Fruit fly (Drosophila melanogaster) whole organism, embryonic: ENCODE results near the gene CG13893.

Experiments used
- CG11093 ChIP-seq: fragments of 200-800 bp; sonication (Bioruptor generic); IDR thresholded peaks from 3 replicates; pipeline ENCODE4 v1.3.6; 2022; ENCODE audit warnings: missing biosample characterization, missing genetic modification characterization
- CG11695 ChIP-seq: fragments of 200-800 bp; sonication (Bioruptor generic); IDR thresholded peaks from 3 replicates; pipeline ENCODE4 v1.3.6; 2022; ENCODE audit warnings: missing biosample characterization, missing genetic modification characterization
- CG12219 ChIP-seq: fragments of 200-800 bp; sonication (Bioruptor generic); optimal IDR thresholded peaks from 3 replicates; lab custom pipeline; 2018; ENCODE audit warnings: missing biosample characterization, mild to moderate bottlenecking, missing genetic modification characterization
- CG12942 ChIP-seq: fragments of 200-800 bp; sonication (Bioruptor generic); optimal IDR thresholded peaks from 3 replicates; lab custom pipeline; 2016; ENCODE audit warnings: missing biosample characterization, missing genetic modification characterization
- CG13775 ChIP-seq: fragments of 200-800 bp; sonication (Bioruptor generic); optimal IDR thresholded peaks from 3 replicates; lab custom pipeline; 2017; ENCODE audit warnings: missing biosample characterization, mild to moderate bottlenecking, missing genetic modification characterization
- CG14014 ChIP-seq: fragments of 200-800 bp; sonication (Bioruptor generic); IDR thresholded peaks from 2 replicates; pipeline ENCODE4 v1.3.6; 2022; ENCODE audit warnings: missing biosample characterization, missing genetic modification characterization
- CG17186 ChIP-seq: fragments of 200-800 bp; sonication (Bioruptor generic); optimal IDR thresholded peaks from 3 replicates; lab custom pipeline; 2017; ENCODE audit warnings: missing biosample characterization, missing genetic modification reagents, missing genetic modification characterization
- CG17568 ChIP-seq: fragments of 200-800 bp; sonication (Bioruptor generic); optimal IDR thresholded peaks from 2 replicates; lab custom pipeline; 2018; ENCODE audit warnings: missing biosample characterization, mild to moderate bottlenecking, missing genetic modification characterization, moderate library complexity
- CG1832 ChIP-seq: fragments of 200-800 bp; sonication (Bioruptor generic); optimal IDR thresholded peaks from 2 replicates; lab custom pipeline; 2017; ENCODE audit warnings: missing biosample characterization, mild to moderate bottlenecking, missing genetic modification characterization, inconsistent platforms
- CG18476 ChIP-seq: fragments of 200-800 bp; sonication (Bioruptor generic); optimal IDR thresholded peaks from 2 replicates; lab custom pipeline; 2016; ENCODE audit warnings: missing biosample characterization, mild to moderate bottlenecking, missing genetic modification characterization
- CG2202 ChIP-seq: fragments of 200-800 bp; sonication (Bioruptor generic); optimal IDR thresholded peaks from 2 replicates; lab custom pipeline; 2018; ENCODE audit warnings: missing biosample characterization, mild to moderate bottlenecking, missing genetic modification characterization
- CG2712 ChIP-seq: fragments of 200-800 bp; optimal IDR thresholded peaks from 3 replicates; lab custom pipeline; 2019; ENCODE audit warnings: missing biosample characterization, mild to moderate bottlenecking, missing genetic modification characterization, moderate library complexity
- CG31224 ChIP-seq: fragments of 200-800 bp; sonication (Bioruptor generic); IDR thresholded peaks from 2 replicates; pipeline ENCODE4 v1.3.6; 2022; ENCODE audit warnings: missing biosample characterization, missing genetic modification characterization
- CG31441 ChIP-seq: fragments of 200-800 bp; sonication (Bioruptor generic); IDR thresholded peaks from 2 replicates; pipeline ENCODE4 v1.3.6; 2022; ENCODE audit warnings: missing biosample characterization, missing genetic modification characterization
- CG4730 ChIP-seq: fragments of 200-800 bp; sonication (Bioruptor generic); IDR thresholded peaks from 2 replicates; pipeline ENCODE4 v1.3.6; 2022; ENCODE audit warnings: missing biosample characterization, missing genetic modification characterization
- CG7786 ChIP-seq: fragments of 200-800 bp; sonication (Bioruptor generic); optimal IDR thresholded peaks from 2 replicates; lab custom pipeline; 2016; ENCODE audit warnings: missing biosample characterization, missing genetic modification characterization
- CG8290 ChIP-seq, 3 experiments: fragments of 200-800 bp; sonication (Bioruptor generic); optimal IDR thresholded peaks; 2 replicates each; lab custom pipeline; 2016 to 2019; ENCODE audit warnings: missing biosample characterization in 3 of 3, missing genetic modification characterization in 3 of 3, mild to moderate bottlenecking in 2 of 3, moderate library complexity in 1 of 3
- CG9609 ChIP-seq: fragments of 200-800 bp; sonication (Bioruptor generic); optimal IDR thresholded peaks from 3 replicates; lab custom pipeline; 2016; ENCODE audit warnings: missing biosample characterization, missing genetic modification characterization
- CG9876 ChIP-seq: fragments of 200-800 bp; sonication (Bioruptor generic); optimal IDR thresholded peaks from 2 replicates; lab custom pipeline; 2016; ENCODE audit warnings: missing biosample characterization, missing genetic modification characterization
- CoRest ChIP-seq: fragments of 200-800 bp; sonication (Bioruptor generic); optimal IDR thresholded peaks from 3 replicates; lab custom pipeline; 2018; ENCODE audit warnings: missing biosample characterization, mild to moderate bottlenecking, missing genetic modification characterization, moderate library complexity
- D ChIP-seq, 2 experiments: fragments of 200-800 bp in 1 of 2; fragments of >200 bp in 1 of 2; sonication (Bioruptor generic) in 1 of 2; optimal IDR thresholded peaks; 2 replicates in 1 of 2; 3 replicates in 1 of 2; lab custom pipeline; 2017; ENCODE audit warnings: mild to moderate bottlenecking in 1 of 2, missing biosample characterization in 1 of 2, missing genetic modification characterization in 1 of 2, missing genetic modification reagents in 1 of 2
- Gsc ChIP-seq: fragments of 200-800 bp; sonication (Bioruptor generic); IDR thresholded peaks from 2 replicates; pipeline ENCODE4 v1.3.6; 2022; ENCODE audit warnings: missing biosample characterization, missing genetic modification characterization
- Gug ChIP-seq: fragments of 200-800 bp; sonication (Bioruptor generic); IDR thresholded peaks from 4 replicates; pipeline ENCODE4 v1.3.6; 2022; ENCODE audit warnings: missing biosample characterization, missing genetic modification characterization
- Hr3 ChIP-seq: fragments of 200-800 bp; sonication (Bioruptor generic); optimal IDR thresholded peaks from 3 replicates; lab custom pipeline; 2016; ENCODE audit warnings: missing biosample characterization, missing genetic modification characterization
- Jarid2 ChIP-seq: fragments of 200-800 bp; sonication (Bioruptor generic); optimal IDR thresholded peaks from 3 replicates; lab custom pipeline; 2017; ENCODE audit warnings: mild to moderate bottlenecking, missing biosample characterization, missing genetic modification reagents, missing genetic modification characterization
- Mes4 ChIP-seq: fragments of 200-800 bp; sonication (Bioruptor generic); optimal IDR thresholded peaks from 2 replicates; lab custom pipeline; 2016; ENCODE audit warnings: missing biosample characterization, missing genetic modification characterization
- Nf-YB ChIP-seq: fragments of 200-800 bp; sonication (Bioruptor generic); optimal IDR thresholded peaks from 3 replicates; lab custom pipeline; 2019; ENCODE audit warnings: missing biosample characterization, mild to moderate bottlenecking, missing genetic modification characterization, moderate library complexity
- Poxn ChIP-seq: fragments of 200-800 bp; sonication (Bioruptor generic); IDR thresholded peaks from 2 replicates; pipeline ENCODE4 v1.3.6; 2022; ENCODE audit warnings: missing biosample characterization, missing genetic modification characterization
- Ravus ChIP-seq: fragments of 200-800 bp; sonication (Bioruptor generic); IDR thresholded peaks from 2 replicates; pipeline ENCODE4 v1.3.6; 2022; ENCODE audit warnings: missing biosample characterization, missing genetic modification characterization
- Taf1 ChIP-seq: fragments of 200-800 bp; sonication (Bioruptor generic); IDR thresholded peaks from 2 replicates; pipeline ENCODE4 v1.3.6; 2022; ENCODE audit warnings: missing biosample characterization, missing genetic modification characterization
- Xrp1 ChIP-seq: fragments of 200-800 bp; sonication (Bioruptor generic); IDR thresholded peaks from 2 replicates; pipeline ENCODE4 v1.3.6; 2022; ENCODE audit warnings: missing biosample characterization, missing genetic modification characterization
- ase ChIP-seq: fragments of 200-800 bp; sonication (Bioruptor generic); IDR thresholded peaks from 3 replicates; pipeline ENCODE4 v1.3.6; 2022; ENCODE audit warnings: missing biosample characterization, missing genetic modification characterization
- az2 ChIP-seq: fragments of 200-800 bp; sonication (Bioruptor generic); optimal IDR thresholded peaks from 3 replicates; lab custom pipeline; 2016; ENCODE audit warnings: missing biosample characterization, missing genetic modification characterization
- bsh ChIP-seq, 2 experiments: fragments of 200-800 bp; sonication (Bioruptor generic); optimal IDR thresholded peaks; 2 replicates each; lab custom pipeline; 2017 to 2018; ENCODE audit warnings: mild to moderate bottlenecking in 2 of 2, missing biosample characterization in 2 of 2, missing genetic modification characterization in 2 of 2, moderate library complexity in 1 of 2
- caup ChIP-seq: fragments of 200-800 bp; sonication (Bioruptor generic); optimal IDR thresholded peaks from 3 replicates; lab custom pipeline; 2017; ENCODE audit warnings: missing biosample characterization, mild to moderate bottlenecking, missing genetic modification characterization, moderate library complexity; ENCODE audit not compliant: severe bottlenecking
- crol ChIP-seq: fragments of 200-800 bp; sonication (Bioruptor generic); IDR thresholded peaks from 2 replicates; pipeline ENCODE4 v1.3.6; 2022; ENCODE audit warnings: missing biosample characterization, missing genetic modification characterization
- eyg ChIP-seq: fragments of 200-800 bp; sonication (Bioruptor generic); optimal IDR thresholded peaks from 3 replicates; lab custom pipeline; 2016; ENCODE audit warnings: missing biosample characterization, missing genetic modification characterization
- fru ChIP-seq: fragments of >200 bp; optimal IDR thresholded peaks from 2 replicates; lab custom pipeline; 2017
- ftz-f1 ChIP-seq: fragments of 200-800 bp; sonication (Bioruptor generic); optimal IDR thresholded peaks from 2 replicates; lab custom pipeline; 2016; ENCODE audit warnings: missing biosample characterization, missing genetic modification characterization
- gce ChIP-seq: fragments of 200-800 bp; sonication (Bioruptor generic); IDR thresholded peaks from 3 replicates; pipeline ENCODE4 v1.3.6; 2022; ENCODE audit warnings: missing biosample characterization, missing genetic modification characterization
- kay ChIP-seq: fragments of 200-800 bp; sonication (Bioruptor generic); optimal IDR thresholded peaks from 2 replicates; lab custom pipeline; 2016; ENCODE audit warnings: missing biosample characterization, missing genetic modification characterization
- pum ChIP-seq: fragments of 200-800 bp; sonication (Bioruptor generic); optimal IDR thresholded peaks from 2 replicates; lab custom pipeline; 2016; ENCODE audit warnings: missing biosample characterization, missing genetic modification characterization
- sc ChIP-seq, 3 experiments: fragments of >200 bp in 2 of 3; fragments of 200-800 bp in 1 of 3; sonication (Bioruptor generic) in 1 of 3; optimal IDR thresholded peaks; 2 replicates in 2 of 3; 3 replicates in 1 of 3; lab custom pipeline; 2017; ENCODE audit warnings: mild to moderate bottlenecking in 1 of 3, missing biosample characterization in 1 of 3, missing genetic modification characterization in 1 of 3, missing genetic modification reagents in 1 of 3
- schlank ChIP-seq: fragments of 200-800 bp; sonication (Bioruptor generic); optimal IDR thresholded peaks from 2 replicates; lab custom pipeline; 2018; ENCODE audit warnings: missing biosample characterization, mild to moderate bottlenecking, missing genetic modification characterization
- sens ChIP-seq: fragments of 200-800 bp; sonication (Bioruptor generic); peaks from one replicate; lab custom pipeline; 2016; ENCODE audit warnings: missing biosample characterization, missing genetic modification characterization
- sna ChIP-seq: fragments of 200-800 bp; sonication (Bioruptor generic); IDR thresholded peaks from 2 replicates; pipeline ENCODE4 v1.3.6; 2022; ENCODE audit warnings: missing biosample characterization, missing genetic modification characterization; ENCODE audit not compliant: partially characterized antibody
- vfl ChIP-seq: fragments of 200-800 bp; sonication (Bioruptor generic); optimal IDR thresholded peaks from 2 replicates; lab custom pipeline; 2016; ENCODE audit warnings: missing biosample characterization, missing genetic modification characterization
- zen ChIP-seq: fragments of 200-800 bp; sonication (Bioruptor generic); optimal IDR thresholded peaks from 3 replicates; lab custom pipeline; 2018; ENCODE audit warnings: missing biosample characterization, mild to moderate bottlenecking, missing genetic modification characterization, moderate library complexity
- zen2 ChIP-seq: fragments of 200-800 bp; sonication (Bioruptor generic); IDR thresholded peaks from 3 replicates; pipeline ENCODE4 v1.3.6; 2022; ENCODE audit warnings: missing biosample characterization, missing genetic modification characterization; ENCODE audit not compliant: partially characterized antibody

Gene CG13893

dm6 chr3L:642146-642864 lies 38.5 kb upstream of the CG13893 start (continued):
- TF ChIP-seq sc (optimal IDR thresholded peaks at IDR 0.05; lab: Kevin White, UChicago) (no peak), sc (GFP tag; optimal IDR thresholded peaks at IDR 0.05; lab: Kevin White, UChicago) (peak; percentile 35), CG9609 (GFP tag; lab: Kevin White, UChicago) (no peak), CG11093 (GFP tag; lab: Robert Waterston, UW) (0 out of 3 replicates have a peak, but pooled peaks have one; percentile 19), CG8290 (GFP tag; optimal IDR thresholded peaks at IDR 0.05; lab: Kevin White, UChicago) (peak; percentile 3), CG8290 (tag; optimal IDR thresholded peaks at IDR 0.05; lab: Kevin White, UChicago) (no peak), pum (GFP tag; lab: Kevin White, UChicago) (no peak), Mes4 (no peak), CG13775 (GFP tag; lab: Kevin White, UChicago) (peak; percentile 58), eyg (GFP tag; lab: Kevin White, UChicago) (no peak), CG2202 (tag; lab: Kevin White, UChicago) (no peak), zen2 (GFP tag; lab: Robert Waterston, UW) (no peak), CG31441 (GFP tag; lab: Robert Waterston, UW) (peak; percentile 84), CG18476 (GFP tag; lab: Kevin White, UChicago) (peak; percentile 30), Nf-YB (GFP tag; lab: Kevin White, UChicago) (peak; percentile 45), sens (GFP tag; lab: Kevin White, UChicago) (peak; percentile 69), sna (no peak), kay (GFP tag; lab: Kevin White, UChicago) (no peak), schlank (tag; lab: Kevin White, UChicago) (no peak), CG17568 (GFP tag; lab: Kevin White, UChicago) (no peak), Jarid2 (GFP tag; lab: Kevin White, UChicago) (peak; percentile 1), CG4730 (GFP tag; lab: Robert Waterston, UW) (peak; percentile 15; the same call in 1 of the 2 replicates), crol (GFP tag; lab: Robert Waterston, UW) (no peak), bsh (GFP tag; optimal IDR thresholded peaks at IDR 0.05; lab: Kevin White, UChicago) (peak in 1 of 2 experiments; percentile 68), CG11695 (GFP tag; lab: Robert Waterston, UW) (peak; percentile 20; the same call in 1 of the 3 replicates), Hr3 (peak; percentile 61), CG9876 (no peak), fru (lab: Kevin White, UChicago) (no peak), gce (GFP tag; lab: Robert Waterston, UW) (peak; percentile 64; the same call in 2 of the 3 replicates), Xrp1 (GFP tag; lab: Robert Waterston, UW) (peak; percentile 63), CG2712 (tag; lab: Kevin White, UChicago) (peak; percentile 79), CoRest (tag; lab: Kevin White, UChicago) (peak; percentile 75), CG14014 (no peak), vfl (GFP tag; lab: Kevin White, UChicago) (no peak), ase (no peak), Poxn (GFP tag; lab: Robert Waterston, UW) (no peak), ftz-f1 (GFP tag; lab: Kevin White, UChicago) (no peak), CG12219 (GFP tag; lab: Kevin White, UChicago) (no peak), Gsc (GFP tag; lab: Robert Waterston, UW) (no peak), zen (tag; lab: Kevin White, UChicago) (peak; percentile 3), D (optimal IDR thresholded peaks at IDR 0.05; lab: Kevin White, UChicago) (no peak), D (GFP tag; optimal IDR thresholded peaks at IDR 0.05; lab: Kevin White, UChicago) (peak; percentile 54), CG7786 (GFP tag; lab: Kevin White, UChicago) (no peak), Taf1 (GFP tag; lab: Robert Waterston, UW) (no peak), CG12942 (GFP tag; lab: Kevin White, UChicago) (peak; percentile 34), CG31224 (GFP tag; lab: Robert Waterston, UW) (0 out of 2 replicates have a peak, but pooled peaks have one; percentile 28), CG17186 (no peak), caup (no peak), CG1832 (GFP tag; lab: Kevin White, UChicago) (no peak), az2 (GFP tag; lab: Kevin White, UChicago) (peak; percentile 60), Ravus (GFP tag; lab: Robert Waterston, UW) (no peak), Gug (GFP tag; lab: Robert Waterston, UW) (0 out of 4 replicates have a peak, but pooled peaks have one; percentile 16)
